Fruit fly (Drosophila melanogaster) whole organism, embryonic: ENCODE results near the gene CG14535.

ENCODE experiments used
- Asciz ChIP-seq: fragments of 200-800 bp; sonication (Bioruptor generic); optimal IDR thresholded peaks from 2 replicates; lab custom pipeline; 2017; ENCODE audit warnings: missing biosample characterization, mild to moderate bottlenecking, missing genetic modification characterization, missing genetic modification reagents
- B-H1 ChIP-seq: fragments of 200-800 bp; sonication (Bioruptor generic); IDR thresholded peaks from 3 replicates; pipeline ENCODE4 v1.3.6; 2022; ENCODE audit warnings: missing biosample characterization, missing genetic modification characterization
- CG10147 ChIP-seq: fragments of 200-800 bp; sonication (Bioruptor generic); optimal IDR thresholded peaks from 2 replicates; lab custom pipeline; 2019; ENCODE audit warnings: missing biosample characterization, mild to moderate bottlenecking, missing genetic modification characterization, moderate library complexity
- CG10462 ChIP-seq: fragments of 200-800 bp; sonication (Bioruptor generic); optimal IDR thresholded peaks from 2 replicates; lab custom pipeline; 2016; ENCODE audit warnings: missing biosample characterization, missing genetic modification characterization
- CG13624 ChIP-seq: fragments of 200-800 bp; sonication (Bioruptor generic); optimal IDR thresholded peaks from 2 replicates; lab custom pipeline; 2016; ENCODE audit warnings: missing biosample characterization, missing genetic modification characterization
- CG14441 ChIP-seq: fragments of 200-800 bp; sonication (Bioruptor generic); IDR thresholded peaks from 2 replicates; pipeline ENCODE4 v1.3.6; 2022; ENCODE audit warnings: missing biosample characterization, missing genetic modification characterization
- CG14667 ChIP-seq: fragments of 200-800 bp; sonication (Bioruptor generic); IDR thresholded peaks from 2 replicates; pipeline ENCODE4 v1.3.6; 2022; ENCODE audit warnings: missing biosample characterization, missing genetic modification characterization
- CG15073 ChIP-seq: fragments of 200-800 bp; sonication (Bioruptor generic); optimal IDR thresholded peaks from 2 replicates; lab custom pipeline; 2016; ENCODE audit warnings: missing biosample characterization, missing genetic modification characterization
- CG16815 ChIP-seq: fragments of 200-800 bp; sonication (Bioruptor generic); optimal IDR thresholded peaks from 3 replicates; lab custom pipeline; 2017; ENCODE audit warnings: missing biosample characterization, mild to moderate bottlenecking, missing genetic modification characterization
- CG17361 ChIP-seq: fragments of 200-800 bp; sonication (Bioruptor generic); IDR thresholded peaks from 3 replicates; pipeline ENCODE4 v1.3.6; 2022; ENCODE audit warnings: missing biosample characterization, missing genetic modification characterization
- CG17829 ChIP-seq: fragments of 200-800 bp; optimal IDR thresholded peaks from 2 replicates; lab custom pipeline; 2019; ENCODE audit warnings: missing biosample characterization, mild to moderate bottlenecking, missing genetic modification characterization, moderate library complexity
- CG18599 ChIP-seq: fragments of 200-800 bp; sonication (Bioruptor generic); optimal IDR thresholded peaks from 3 replicates; lab custom pipeline; 2017; ENCODE audit warnings: missing biosample characterization, missing genetic modification characterization, mild to moderate bottlenecking, moderate library complexity, missing genetic modification reagents
- CG2875 ChIP-seq: fragments of 200-800 bp; sonication (Bioruptor generic); optimal IDR thresholded peaks from 2 replicates; lab custom pipeline; 2017; ENCODE audit warnings: missing biosample characterization, mild to moderate bottlenecking, missing genetic modification characterization, missing genetic modification reagents
- CG30403 ChIP-seq: fragments of 200-800 bp; sonication (Bioruptor generic); optimal IDR thresholded peaks from 3 replicates; lab custom pipeline; 2016; ENCODE audit warnings: missing biosample characterization, missing genetic modification characterization
- CG5180 ChIP-seq: fragments of 200-800 bp; sonication (Bioruptor generic); optimal IDR thresholded peaks from 3 replicates; lab custom pipeline; 2017; ENCODE audit warnings: missing biosample characterization, missing genetic modification characterization, mild to moderate bottlenecking, moderate library complexity, missing genetic modification reagents
- CG7786 ChIP-seq: fragments of 200-800 bp; sonication (Bioruptor generic); optimal IDR thresholded peaks from 2 replicates; lab custom pipeline; 2016; ENCODE audit warnings: missing biosample characterization, missing genetic modification characterization
- CG9727 ChIP-seq: fragments of 200-800 bp; sonication (Bioruptor generic); optimal IDR thresholded peaks from 3 replicates; lab custom pipeline; 2017; ENCODE audit warnings: missing biosample characterization, mild to moderate bottlenecking, missing genetic modification characterization
- CG9932 ChIP-seq: fragments of 200-800 bp; sonication (Bioruptor generic); IDR thresholded peaks from 2 replicates; pipeline ENCODE4 v1.3.6; 2022; ENCODE audit warnings: missing biosample characterization, missing genetic modification characterization
- D ChIP-seq, 2 experiments: fragments of 200-800 bp in 1 of 2; fragments of >200 bp in 1 of 2; sonication (Bioruptor generic) in 1 of 2; optimal IDR thresholded peaks; 2 replicates in 1 of 2; 3 replicates in 1 of 2; lab custom pipeline; 2017; ENCODE audit warnings: mild to moderate bottlenecking in 1 of 2, missing biosample characterization in 1 of 2, missing genetic modification characterization in 1 of 2, missing genetic modification reagents in 1 of 2
- D19B ChIP-seq: fragments of 200-800 bp; sonication (Bioruptor generic); optimal IDR thresholded peaks from 2 replicates; lab custom pipeline; 2017; ENCODE audit warnings: missing biosample characterization, mild to moderate bottlenecking, missing genetic modification characterization
- Deaf1 ChIP-seq: fragments of 200-800 bp; optimal IDR thresholded peaks from 3 replicates; lab custom pipeline; 2019; ENCODE audit warnings: missing biosample characterization, mild to moderate bottlenecking, missing genetic modification characterization, moderate library complexity
- ERR ChIP-seq: fragments of 200-800 bp; sonication (Bioruptor generic); optimal IDR thresholded peaks from 2 replicates; lab custom pipeline; 2016; ENCODE audit warnings: missing biosample characterization, missing genetic modification characterization
- HHEX ChIP-seq: fragments of 200-800 bp; sonication (Bioruptor generic); optimal IDR thresholded peaks from 3 replicates; lab custom pipeline; 2017; ENCODE audit warnings: missing biosample characterization, mild to moderate bottlenecking, missing genetic modification characterization, missing genetic modification reagents
- Hr3 ChIP-seq: fragments of 200-800 bp; sonication (Bioruptor generic); optimal IDR thresholded peaks from 3 replicates; lab custom pipeline; 2016; ENCODE audit warnings: missing biosample characterization, missing genetic modification characterization
- Hr51 ChIP-seq, 2 experiments: fragments of 200-800 bp; sonication (Bioruptor generic); optimal IDR thresholded peaks; 2 replicates in 1 of 2; 3 replicates in 1 of 2; lab custom pipeline; 2016 to 2018; ENCODE audit warnings: missing biosample characterization in 2 of 2, missing genetic modification characterization in 2 of 2, mild to moderate bottlenecking in 1 of 2, moderate library complexity in 1 of 2
- Med ChIP-seq: fragments of 200-800 bp; sonication (Bioruptor generic); peaks from one replicate; lab custom pipeline; 2016; ENCODE audit warnings: missing biosample characterization, missing genetic modification characterization, mild to moderate bottlenecking, inconsistent platforms, moderate library complexity
- Nf-YB ChIP-seq: fragments of 200-800 bp; sonication (Bioruptor generic); optimal IDR thresholded peaks from 3 replicates; lab custom pipeline; 2019; ENCODE audit warnings: missing biosample characterization, mild to moderate bottlenecking, missing genetic modification characterization, moderate library complexity
- Nf-YC ChIP-seq: fragments of 200-800 bp; optimal IDR thresholded peaks from 3 replicates; lab custom pipeline; 2019; ENCODE audit warnings: missing biosample characterization, mild to moderate bottlenecking, missing genetic modification characterization, moderate library complexity
- Oaz ChIP-seq: fragments of 200-800 bp; sonication (Bioruptor generic); IDR thresholded peaks from 2 replicates; pipeline ENCODE4 v1.3.6; 2022; ENCODE audit warnings: missing biosample characterization, missing genetic modification characterization
- PHDP ChIP-seq: fragments of 200-800 bp; sonication (Bioruptor generic); optimal IDR thresholded peaks from 3 replicates; lab custom pipeline; 2018; ENCODE audit warnings: missing biosample characterization, mild to moderate bottlenecking, missing genetic modification characterization, moderate library complexity
- Pdp1 ChIP-seq, 2 experiments: fragments of 200-800 bp; sonication (Bioruptor generic); optimal IDR thresholded peaks; 3 replicates each; lab custom pipeline; 2016; ENCODE audit warnings: missing biosample characterization in 2 of 2, missing genetic modification characterization in 2 of 2, mild to moderate bottlenecking in 1 of 2, moderate library complexity in 1 of 2
- Sox102F ChIP-seq: fragments of 200-800 bp; sonication (Bioruptor generic); optimal IDR thresholded peaks from 2 replicates; lab custom pipeline; 2018; ENCODE audit warnings: missing biosample characterization, mild to moderate bottlenecking, missing genetic modification characterization, moderate library complexity
- Sry-δ ChIP-seq: fragments of 200-800 bp; sonication (Bioruptor generic); optimal IDR thresholded peaks from 2 replicates; lab custom pipeline; 2016; ENCODE audit warnings: missing biosample characterization, missing genetic modification characterization
- Vsx1 ChIP-seq: fragments of 200-800 bp; sonication (Bioruptor generic); optimal IDR thresholded peaks from 2 replicates; lab custom pipeline; 2017; ENCODE audit warnings: missing biosample characterization, mild to moderate bottlenecking, missing genetic modification characterization, missing genetic modification reagents
- bab2 ChIP-seq: fragments of 200-800 bp; sonication (Bioruptor generic); optimal IDR thresholded peaks from 2 replicates; lab custom pipeline; 2016; ENCODE audit warnings: missing biosample characterization, missing genetic modification characterization
- bcd ChIP-seq: fragments of 200-800 bp; sonication (Bioruptor generic); optimal IDR thresholded peaks from 2 replicates; lab custom pipeline; 2017; ENCODE audit warnings: missing biosample characterization, mild to moderate bottlenecking, missing genetic modification characterization
- caup ChIP-seq: fragments of 200-800 bp; sonication (Bioruptor generic); optimal IDR thresholded peaks from 3 replicates; lab custom pipeline; 2017; ENCODE audit warnings: missing biosample characterization, mild to moderate bottlenecking, missing genetic modification characterization, moderate library complexity; ENCODE audit not compliant: severe bottlenecking
- chif ChIP-seq, 2 experiments: fragments of 200-800 bp; sonication (Bioruptor generic); optimal IDR thresholded peaks; 3 replicates each; lab custom pipeline; 2016; ENCODE audit warnings: missing biosample characterization in 2 of 2, missing genetic modification characterization in 2 of 2
- dysf ChIP-seq: fragments of 200-800 bp; sonication (Bioruptor generic); IDR thresholded peaks from 3 replicates; pipeline ENCODE4 v1.3.6; 2022; ENCODE audit warnings: missing biosample characterization, missing genetic modification characterization
- fd96Cb ChIP-seq: fragments of 200-800 bp; sonication (Bioruptor generic); optimal IDR thresholded peaks from 2 replicates; lab custom pipeline; 2018; ENCODE audit warnings: missing biosample characterization, mild to moderate bottlenecking, missing genetic modification characterization, moderate library complexity
- fru ChIP-seq: fragments of >200 bp; optimal IDR thresholded peaks from 2 replicates; lab custom pipeline; 2017
- gro ChIP-seq: fragments of 200-800 bp; sonication (Bioruptor generic); optimal IDR thresholded peaks from 2 replicates; lab custom pipeline; 2016; ENCODE audit warnings: missing biosample characterization, missing genetic modification characterization
- lab ChIP-seq: fragments of 200-800 bp; sonication (Bioruptor generic); optimal IDR thresholded peaks from 3 replicates; lab custom pipeline; 2017; ENCODE audit warnings: missing biosample characterization, missing genetic modification characterization, mild to moderate bottlenecking, moderate library complexity, missing genetic modification reagents
- mam ChIP-seq: fragments of 200-800 bp; sonication (Bioruptor generic); optimal IDR thresholded peaks from 3 replicates; lab custom pipeline; 2016; ENCODE audit warnings: missing biosample characterization, missing genetic modification characterization
- sob ChIP-seq: fragments of 200-800 bp; sonication (Bioruptor generic); IDR thresholded peaks from 2 replicates; pipeline ENCODE4 v1.3.6; 2022; ENCODE audit warnings: missing biosample characterization, missing genetic modification characterization
- unc-4 ChIP-seq: fragments of 200-800 bp; sonication (Bioruptor generic); IDR thresholded peaks from 2 replicates; pipeline ENCODE4 v1.3.6; 2022; ENCODE audit warnings: missing biosample characterization, missing genetic modification characterization; ENCODE audit not compliant: partially characterized antibody
- unpg ChIP-seq: fragments of 200-800 bp; sonication (Bioruptor generic); optimal IDR thresholded peaks from 3 replicates; lab custom pipeline; 2018; ENCODE audit warnings: missing biosample characterization, mild to moderate bottlenecking, missing genetic modification characterization, moderate library complexity
- zfh2 ChIP-seq: fragments of 200-800 bp; sonication (Bioruptor generic); optimal IDR thresholded peaks from 2 replicates; lab custom pipeline; 2016; ENCODE audit warnings: missing biosample characterization, missing genetic modification characterization

Gene CG14535

dm6 chr2L:7871821-7872524 is 16.7 kb upstream of the CG14535 start (continued):
- TF ChIP-seq zfh2 (GFP tag; lab: Kevin White, UChicago): peak; percentile 21
- peak; percentile 16 for TF ChIP-seq Asciz (GFP tag; lab: Kevin White, UChicago)
- no peak for TF ChIP-seq Oaz (GFP tag; lab: Robert Waterston, UW)
- peak; percentile 4 for TF ChIP-seq Nf-YC (tag; lab: Kevin White, UChicago)
- peak; percentile 46 for TF ChIP-seq CG9932 (GFP tag; lab: Robert Waterston, UW)
- TF ChIP-seq dysf (GFP tag; lab: Robert Waterston, UW): peak; percentile 72; the same call in 2 of the 3 replicates
- peak; percentile 60 for TF ChIP-seq CG30403 (GFP tag; lab: Kevin White, UChicago)
- TF ChIP-seq unpg (GFP tag; lab: Kevin White, UChicago): peak; percentile 50
- no peak for TF ChIP-seq B-H1
- TF ChIP-seq HHEX (GFP tag; lab: Kevin White, UChicago): peak; percentile 31
- TF ChIP-seq Pdp1 (GFP tag; optimal IDR thresholded peaks at IDR 0.05; lab: Kevin White, UChicago): peak; percentile 6 to 25
- no peak for TF ChIP-seq D (optimal IDR thresholded peaks at IDR 0.05; lab: Kevin White, UChicago)
- peak; percentile 17 for TF ChIP-seq D (GFP tag; optimal IDR thresholded peaks at IDR 0.05; lab: Kevin White, UChicago)
- TF ChIP-seq Sry-δ (GFP tag; lab: Kevin White, UChicago): no peak
- TF ChIP-seq chif (GFP tag; optimal IDR thresholded peaks at IDR 0.05; lab: Kevin White, UChicago): peak in 1 of 2 experiments; percentile 16
- peak; percentile 58 for TF ChIP-seq gro (GFP tag; lab: Kevin White, UChicago)
- TF ChIP-seq ERR (GFP tag; lab: Kevin White, UChicago): no peak
- peak; percentile 61; the same call in 2 of the 3 replicates for TF ChIP-seq CG17361 (GFP tag; lab: Robert Waterston, UW)
- TF ChIP-seq Nf-YB (GFP tag; lab: Kevin White, UChicago): peak; percentile 8
- TF ChIP-seq CG10147: peak; percentile 78
- no peak for TF ChIP-seq CG15073 (GFP tag; lab: Kevin White, UChicago)
- TF ChIP-seq sob (GFP tag; lab: Robert Waterston, UW): peak; percentile 37; the same call in 1 of the 2 replicates
- peak; percentile 78 for TF ChIP-seq CG18599
- peak; percentile 66 for TF ChIP-seq lab
- peak in 1 of 2 experiments; percentile 68 for TF ChIP-seq Hr51 (GFP tag; optimal IDR thresholded peaks at IDR 0.05; lab: Kevin White, UChicago)
- 0 out of 2 replicates have a peak, but pooled peaks have one; percentile 23 for TF ChIP-seq CG14667 (GFP tag; lab: Robert Waterston, UW)
- TF ChIP-seq CG9727 (GFP tag; lab: Kevin White, UChicago): peak; percentile 54
- TF ChIP-seq Deaf1: no peak
- peak; percentile 42 for TF ChIP-seq Hr3
- TF ChIP-seq CG13624 (GFP tag; lab: Kevin White, UChicago): peak; percentile 34
- TF ChIP-seq unc-4: no peak
- TF ChIP-seq bcd (GFP tag; lab: Kevin White, UChicago): peak; percentile 15
- TF ChIP-seq CG7786 (GFP tag; lab: Kevin White, UChicago): peak; percentile 16
- TF ChIP-seq caup (GFP tag; lab: Kevin White, UChicago): peak; percentile 58
- peak; percentile 48 for TF ChIP-seq fd96Cb (tag; lab: Kevin White, UChicago)
- TF ChIP-seq CG14441 (GFP tag; lab: Robert Waterston, UW): 0 out of 2 replicates have a peak, but pooled peaks have one; percentile 10
- peak; percentile 41 for TF ChIP-seq mam (GFP tag; lab: Kevin White, UChicago)
- TF ChIP-seq CG5180 (GFP tag; lab: Kevin White, UChicago): peak; percentile 10
- peak; percentile 51 for TF ChIP-seq PHDP
- peak; percentile 43 for TF ChIP-seq bab2 (GFP tag; lab: Kevin White, UChicago)
- peak; percentile 77 for TF ChIP-seq D19B (GFP tag; lab: Kevin White, UChicago)
- no peak for TF ChIP-seq CG16815 (GFP tag; lab: Kevin White, UChicago)
- TF ChIP-seq Med (GFP tag; lab: Kevin White, UChicago): peak; percentile 32
- TF ChIP-seq CG17829: peak; percentile 17
- no peak for TF ChIP-seq Vsx1 (GFP tag; lab: Kevin White, UChicago)
- no peak for TF ChIP-seq CG2875 (GFP tag; lab: Kevin White, UChicago)
- no peak for TF ChIP-seq fru
- TF ChIP-seq CG10462 (GFP tag; lab: Kevin White, UChicago): no peak
- TF ChIP-seq Sox102F (GFP tag; lab: Kevin White, UChicago): peak; percentile 56
